Fruit fly (Drosophila melanogaster) whole organism, wandering third instar larva: ENCODE data around the gene CG10375.

Experiments used
- Abd-B ChIP-seq: fragments of >200 bp; optimal IDR thresholded peaks from 2 replicates; lab custom pipeline; 2017; ENCODE audit warnings: missing biosample characterization, missing genetic modification characterization
- CG32264 ChIP-seq: fragments of 200-800 bp; sonication (Bioruptor generic); optimal IDR thresholded peaks from 2 replicates; lab custom pipeline; 2016; ENCODE audit warnings: missing biosample characterization, missing genetic modification characterization
- CG9705 ChIP-seq: fragments of 200-800 bp; sonication (Bioruptor generic); optimal IDR thresholded peaks from 2 replicates; lab custom pipeline; 2018; ENCODE audit warnings: missing biosample characterization, mild to moderate bottlenecking, missing genetic modification characterization
- CrebA ChIP-seq: fragments of 200-800 bp; sonication (Bioruptor generic); optimal IDR thresholded peaks from 2 replicates; lab custom pipeline; 2016; ENCODE audit warnings: missing biosample characterization, mild to moderate bottlenecking, missing genetic modification characterization, borderline replicate concordance
- Dfd ChIP-seq: fragments of >200 bp; optimal IDR thresholded peaks from 2 replicates; lab custom pipeline; 2017; ENCODE audit warnings: missing biosample characterization, missing genetic modification characterization
- Dif ChIP-seq: fragments of 200-275, 200-300 bp; sonication (Bioruptor generic); optimal IDR thresholded peaks from 2 replicates; lab custom pipeline; 2018; ENCODE audit warnings: missing biosample characterization, missing genetic modification characterization; ENCODE audit not compliant: partially characterized antibody
- GATAd ChIP-seq: sonication (Bioruptor generic); optimal IDR thresholded peaks from 2 replicates; lab custom pipeline; 2016; ENCODE audit warnings: missing biosample characterization, missing genetic modification characterization
- HLH106 ChIP-seq: fragments of 200-800 bp; optimal IDR thresholded peaks from 3 replicates; lab custom pipeline; 2019; ENCODE audit warnings: missing biosample characterization, mild to moderate bottlenecking, missing genetic modification characterization, moderate library complexity
- Hnf4 ChIP-seq: fragments of 200-800 bp; sonication (Bioruptor generic); optimal IDR thresholded peaks from 2 replicates; lab custom pipeline; 2016; ENCODE audit warnings: missing biosample characterization, mild to moderate bottlenecking, missing genetic modification characterization
- Hr78 ChIP-seq: fragments of >200 bp; optimal IDR thresholded peaks from 2 replicates; lab custom pipeline; 2017; ENCODE audit warnings: missing biosample characterization, missing genetic modification characterization
- Hr83 ChIP-seq: fragments of 200-300 bp; sonication (Bioruptor generic); optimal IDR thresholded peaks from 2 replicates; lab custom pipeline; 2016; ENCODE audit warnings: missing biosample characterization, mild to moderate bottlenecking, missing genetic modification characterization, moderate library complexity; ENCODE audit not compliant: poor library complexity, severe bottlenecking
- Jra ChIP-seq: sonication (Bioruptor generic); optimal IDR thresholded peaks from 2 replicates; lab custom pipeline; 2016; ENCODE audit warnings: missing biosample characterization, missing genetic modification characterization
- Mio ChIP-seq: sonication (Bioruptor generic); optimal IDR thresholded peaks from 2 replicates; lab custom pipeline; 2016; ENCODE audit warnings: missing biosample characterization, missing genetic modification characterization
- Myc ChIP-seq: fragments of >200 bp; optimal IDR thresholded peaks from 2 replicates; lab custom pipeline; 2017
- N ChIP-seq: fragments of >200 bp; optimal IDR thresholded peaks from 2 replicates; lab custom pipeline; 2018; ENCODE audit warnings: missing biosample characterization, missing external identifiers, missing genetic modification characterization
- OdsH ChIP-seq: fragments of 200-800 bp; sonication (Bioruptor generic); optimal IDR thresholded peaks from 2 replicates; lab custom pipeline; 2016; ENCODE audit warnings: missing biosample characterization, mild to moderate bottlenecking, missing genetic modification characterization
- Rel ChIP-seq, 2 experiments: fragments of 200-800 bp; sonication (Bioruptor generic) in 1 of 2; optimal IDR thresholded peaks; 2 replicates in 1 of 2; 3 replicates in 1 of 2; lab custom pipeline; 2016 to 2019; ENCODE audit warnings: mild to moderate bottlenecking in 2 of 2, missing biosample characterization in 2 of 2, missing genetic modification characterization in 2 of 2, moderate library complexity in 1 of 2
- Sp1 ChIP-seq: fragments of 200-800 bp; sonication (Bioruptor generic); optimal IDR thresholded peaks from 3 replicates; lab custom pipeline; 2019; ENCODE audit warnings: missing biosample characterization, mild to moderate bottlenecking, missing genetic modification characterization, moderate library complexity
- Vsx2 ChIP-seq: fragments of 200-300, 225-300 bp; sonication (Bioruptor generic); optimal IDR thresholded peaks from 2 replicates; lab custom pipeline; 2018; ENCODE audit warnings: missing biosample characterization, missing genetic modification characterization; ENCODE audit not compliant: partially characterized antibody
- br ChIP-seq: fragments of 200-800 bp; sonication (Bioruptor generic); optimal IDR thresholded peaks from 2 replicates; lab custom pipeline; 2016; ENCODE audit warnings: missing biosample characterization, missing genetic modification characterization
- brk ChIP-seq: fragments of 200-800 bp; sonication (Bioruptor generic); optimal IDR thresholded peaks from 2 replicates; lab custom pipeline; 2016; ENCODE audit warnings: missing biosample characterization, mild to moderate bottlenecking, missing genetic modification characterization
- dl ChIP-seq, 2 experiments: fragments of 175-275, 200-275 bp in 1 of 2; fragments of 200-275 bp in 1 of 2; sonication (Bioruptor generic); optimal IDR thresholded peaks; lab custom pipeline; 2018; ENCODE audit warnings: mild to moderate bottlenecking in 2 of 2, missing biosample characterization in 2 of 2, missing genetic modification characterization in 2 of 2, moderate library complexity in 2 of 2; ENCODE audit not compliant: partially characterized antibody in 2 of 2, insufficient read depth in 1 of 2
- dmrt93B ChIP-seq: fragments of 200-800 bp; sonication (Bioruptor generic); optimal IDR thresholded peaks from 2 replicates; lab custom pipeline; 2018; ENCODE audit warnings: missing biosample characterization, mild to moderate bottlenecking, missing genetic modification characterization
- dsf ChIP-seq: sonication (Bioruptor generic); optimal IDR thresholded peaks from 2 replicates; lab custom pipeline; 2016; ENCODE audit warnings: missing biosample characterization, missing genetic modification characterization, borderline replicate concordance
- ey ChIP-seq: fragments of 200-800 bp; sonication (Bioruptor generic); optimal IDR thresholded peaks from 2 replicates; lab custom pipeline; 2016; ENCODE audit warnings: missing biosample characterization, missing genetic modification characterization
- foxo ChIP-seq, 2 experiments: fragments of 200-800 bp; sonication (Bioruptor generic); optimal IDR thresholded peaks; 2 replicates in 1 of 2; 3 replicates in 1 of 2; lab custom pipeline; 2016 to 2017; ENCODE audit warnings: missing biosample characterization in 2 of 2, missing genetic modification characterization in 2 of 2
- fru ChIP-seq: fragments of 200-800 bp; sonication (Bioruptor generic); optimal IDR thresholded peaks from 3 replicates; lab custom pipeline; 2016; ENCODE audit warnings: missing biosample characterization, mild to moderate bottlenecking, missing genetic modification characterization
- h ChIP-seq: fragments of 200-800 bp; sonication (Bioruptor generic); optimal IDR thresholded peaks from 3 replicates; lab custom pipeline; 2016; ENCODE audit warnings: missing biosample characterization, mild to moderate bottlenecking, missing genetic modification characterization
- jim ChIP-seq: fragments of 175-275, 200-325 bp; sonication (Bioruptor generic); optimal IDR thresholded peaks from 2 replicates; lab custom pipeline; 2016; ENCODE audit warnings: missing biosample characterization, mild to moderate bottlenecking, missing genetic modification characterization
- lola ChIP-seq: fragments of >200 bp; optimal IDR thresholded peaks from 2 replicates; lab custom pipeline; 2017; ENCODE audit warnings: missing biosample characterization, missing genetic modification characterization
- pan ChIP-seq: fragments of >200 bp; optimal IDR thresholded peaks from 2 replicates; lab custom pipeline; 2017
- psq ChIP-seq: fragments of 200-800 bp; sonication (Bioruptor generic); optimal IDR thresholded peaks from 3 replicates; lab custom pipeline; 2017; ENCODE audit warnings: missing biosample characterization, mild to moderate bottlenecking, missing genetic modification characterization, moderate library complexity
- rgr ChIP-seq: fragments of 200-800 bp; sonication (Bioruptor generic); optimal IDR thresholded peaks from 3 replicates; lab custom pipeline; 2016; ENCODE audit warnings: missing biosample characterization, mild to moderate bottlenecking, missing genetic modification characterization
- sage ChIP-seq: fragments of 200-800 bp; sonication (Bioruptor generic); optimal IDR thresholded peaks from 2 replicates; lab custom pipeline; 2016; ENCODE audit warnings: missing biosample characterization, mild to moderate bottlenecking, missing genetic modification characterization
- sv ChIP-seq: fragments of 200-800 bp; sonication (Bioruptor generic); optimal IDR thresholded peaks from 3 replicates; lab custom pipeline; 2016; ENCODE audit warnings: missing biosample characterization, missing genetic modification characterization
- tai ChIP-seq: sonication (Bioruptor generic); optimal IDR thresholded peaks from 2 replicates; lab custom pipeline; 2016; ENCODE audit warnings: missing biosample characterization, missing genetic modification characterization
- usp ChIP-seq: fragments of >200 bp; optimal IDR thresholded peaks from 2 replicates; lab custom pipeline; 2017; ENCODE audit warnings: missing biosample characterization, missing genetic modification characterization
- woc ChIP-seq: sonication (Bioruptor generic); optimal IDR thresholded peaks from 2 replicates; lab custom pipeline; 2016; ENCODE audit warnings: missing biosample characterization, mild to moderate bottlenecking, missing genetic modification characterization

Gene CG10375

DNA sequence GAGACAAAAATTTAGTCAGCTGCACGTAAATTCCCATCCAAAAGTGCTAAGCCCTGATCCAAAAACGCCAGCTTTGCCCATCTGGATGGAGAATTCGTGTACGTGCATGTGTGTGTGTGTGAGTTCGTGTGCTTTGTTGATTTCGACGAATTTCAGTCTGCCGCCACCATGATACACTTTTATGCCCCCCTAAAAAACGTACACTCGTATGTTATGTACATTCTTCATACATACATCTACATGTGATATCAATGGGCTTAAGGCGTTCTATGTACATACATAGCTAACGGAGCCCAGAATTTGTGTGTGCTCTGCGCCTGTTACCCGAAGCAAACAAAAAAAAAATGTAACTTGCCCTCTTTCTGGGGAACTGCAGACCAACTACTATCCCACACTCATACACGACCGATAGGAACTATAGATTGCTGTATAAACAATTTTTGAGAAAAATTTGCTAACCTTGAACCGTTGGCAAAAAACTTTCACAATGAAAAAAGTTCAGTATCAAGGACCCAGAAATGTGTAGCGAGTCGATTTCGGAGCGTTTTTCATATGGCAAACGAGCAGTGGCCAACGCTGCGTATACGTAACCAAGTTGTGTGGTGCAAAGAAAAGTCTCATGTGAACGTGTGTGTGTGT lies 41.7 kb upstream of the CG10375 start:
- peak; percentile 43 for TF ChIP-seq OdsH
- no peak for TF ChIP-seq Rel (GFP tag; optimal IDR thresholded peaks at IDR 0.05; lab: Kevin White, UChicago)
- TF ChIP-seq Rel (tag; optimal IDR thresholded peaks at IDR 0.05; lab: Kevin White, UChicago): peak; percentile 85
- TF ChIP-seq br (GFP tag; lab: Kevin White, UChicago): peak; percentile 42
- peak; percentile 62 for TF ChIP-seq h
- no peak for TF ChIP-seq ey
- TF ChIP-seq Sp1: peak; percentile 8
- peak; percentile 0 for TF ChIP-seq Hnf4 (GFP tag; lab: Kevin White, UChicago)
- no peak for TF ChIP-seq lola (GFP tag; lab: Kevin White, UChicago)
- peak; percentile 44 for TF ChIP-seq CrebA (GFP tag; lab: Kevin White, UChicago)
- TF ChIP-seq CG9705 (GFP tag; lab: Kevin White, UChicago): no peak
- peak; percentile 21 for TF ChIP-seq Hr83

DNA sequence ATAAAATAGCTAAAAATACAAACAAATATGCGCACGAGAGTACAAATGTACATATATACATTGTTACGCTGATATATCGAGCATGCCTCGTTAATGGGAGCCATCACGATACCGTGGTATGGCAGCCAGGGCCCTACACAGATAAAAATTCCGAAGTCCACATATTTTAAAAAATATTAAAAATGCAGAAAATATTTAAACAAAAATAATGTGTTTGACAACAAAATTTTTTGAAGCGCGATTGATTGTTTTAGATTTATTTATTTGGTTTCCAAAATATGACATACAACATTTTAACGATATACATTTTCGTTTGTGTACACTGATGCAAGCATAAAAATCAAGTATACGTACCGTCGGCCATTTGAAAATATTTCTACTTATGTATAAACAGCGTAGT lies 40.8 kb upstream of the CG10375 start:
- TF ChIP-seq jim (GFP tag; lab: Kevin White, UChicago) (no peak), dmrt93B (GFP tag; lab: Kevin White, UChicago) (peak; percentile 8), Hnf4 (GFP tag; lab: Kevin White, UChicago) (peak; percentile 55), Dfd (no peak), N (GFP tag; lab: Kevin White, UChicago) (no peak), Mio (GFP tag; lab: Kevin White, UChicago) (no peak), HLH106 (tag; lab: Kevin White, UChicago) (peak; percentile 54), sage (peak; percentile 48), tai (GFP tag; lab: Kevin White, UChicago) (no peak), rgr (GFP tag; lab: Kevin White, UChicago) (peak; percentile 82), fru (GFP tag; lab: Kevin White, UChicago) (peak; percentile 81), dsf (GFP tag; lab: Kevin White, UChicago) (no peak), Hr78 (no peak), dl (GFP tag; optimal IDR thresholded peaks at IDR 0.05; lab: Kevin White, UChicago; ENCODE audit: insufficient read depth in 1 of 2, partially characterized antibody in 2 of 2) (no peak), foxo (GFP tag; optimal IDR thresholded peaks at IDR 0.05; lab: Kevin White, UChicago) (peak in 1 of 2 experiments; percentile 82), GATAd (GFP tag; lab: Kevin White, UChicago) (no peak), Vsx2 (no peak), brk (GFP tag; lab: Kevin White, UChicago) (peak; percentile 55), Sp1 (peak; percentile 57), woc (GFP tag; lab: Kevin White, UChicago) (peak; percentile 26), Myc (lab: Kevin White, UChicago) (no peak), Jra (GFP tag; lab: Kevin White, UChicago) (peak; percentile 19), br (GFP tag; lab: Kevin White, UChicago) (peak; percentile 71), Hr83 (no peak), Rel (GFP tag; optimal IDR thresholded peaks at IDR 0.05; lab: Kevin White, UChicago) (peak; percentile 8), Rel (tag; optimal IDR thresholded peaks at IDR 0.05; lab: Kevin White, UChicago) (no peak), OdsH (peak; percentile 83), CG32264 (GFP tag; lab: Kevin White, UChicago) (peak; percentile 45), usp (GFP tag; lab: Kevin White, UChicago) (no peak), lola (GFP tag; lab: Kevin White, UChicago) (no peak), sv (GFP tag; lab: Kevin White, UChicago) (peak; percentile 85), pan (no peak), CG9705 (GFP tag; lab: Kevin White, UChicago) (no peak), ey (peak; percentile 68), Abd-B (GFP tag; lab: Kevin White, UChicago) (no peak), psq (GFP tag; lab: Kevin White, UChicago) (peak; percentile 58), h (peak; percentile 83), Dif (GFP tag; lab: Kevin White, UChicago) (no peak), CrebA (GFP tag; lab: Kevin White, UChicago) (no peak)
